Fruit fly (Drosophila melanogaster) whole organism, adult: ENCODE results near the gene Mipp1.
A peak's percentile ranks its signal among the peaks of the same experiment; 100 is the strongest.

Experiments
- CG14711 ChIP-seq: fragments of 200-800 bp; sonication (Bioruptor generic); optimal IDR thresholded peaks from 2 replicates; lab custom pipeline; 2018; ENCODE audit warnings: missing biosample characterization, mild to moderate bottlenecking, missing genetic modification characterization, moderate library complexity
- CG1620 ChIP-seq: fragments of 200-800 bp; sonication (Bioruptor generic); optimal IDR thresholded peaks from 2 replicates; lab custom pipeline; 2016; ENCODE audit warnings: missing biosample characterization, missing genetic modification characterization
- CG33017 ChIP-seq: fragments of 200-800 bp; sonication (Bioruptor generic); optimal IDR thresholded peaks from 2 replicates; lab custom pipeline; 2018; ENCODE audit warnings: missing biosample characterization, mild to moderate bottlenecking, missing genetic modification characterization, moderate library complexity
- CG5204 ChIP-seq: fragments of 200-800 bp; sonication (Bioruptor generic); optimal IDR thresholded peaks from 2 replicates; lab custom pipeline; 2016; ENCODE audit warnings: missing biosample characterization, missing genetic modification characterization
- Crg-1 ChIP-seq: fragments of 200-800 bp; sonication (Bioruptor generic); optimal IDR thresholded peaks from 2 replicates; lab custom pipeline; 2016; ENCODE audit warnings: missing biosample characterization, missing genetic modification characterization
- pad ChIP-seq: fragments of 200-800 bp; sonication (Bioruptor generic); optimal IDR thresholded peaks from 3 replicates; lab custom pipeline; 2017; ENCODE audit warnings: missing biosample characterization, missing genetic modification characterization, mild to moderate bottlenecking, moderate library complexity, missing genetic modification reagents

dm6 chr3L:16610201-16610600 is 37.1 kb upstream of the Mipp1 start, which contains the start of gene Prosbeta6:
- no peak for TF ChIP-seq CG33017 (tag; lab: Kevin White, UChicago)
- TF ChIP-seq CG5204 (GFP tag; lab: Kevin White, UChicago): no peak
- peak; percentile 38 for TF ChIP-seq CG14711 (tag; lab: Kevin White, UChicago)
- TF ChIP-seq pad (GFP tag; lab: Kevin White, UChicago): no peak
- no peak for TF ChIP-seq Crg-1
- TF ChIP-seq CG1620 (GFP tag; lab: Kevin White, UChicago): no peak
